Worm (Caenorhabditis elegans) whole organism, midembryonic: ENCODE measurements around the gene K09A9.6.

Experiments
- T22C8.4 ChIP-seq: fragments of 200-800 bp; sonication (Bioruptor generic); IDR thresholded peaks from 2 replicates; pipeline ENCODE4 v1.3.6; 2022; ENCODE audit warnings: missing genetic modification characterization, missing compliant biosample characterization
- cog-1 ChIP-seq: sonication (generic microtip); optimal IDR thresholded peaks from 2 replicates; lab custom pipeline; 2016; ENCODE audit warnings: missing genetic modification characterization, missing compliant biosample characterization
- flt-1 ChIP-seq: fragments of 200-800 bp; sonication (Bioruptor generic); IDR thresholded peaks from 2 replicates; pipeline ENCODE4 v1.3.6; 2022; ENCODE audit warnings: missing genetic modification characterization, missing compliant biosample characterization
- klf-2 ChIP-seq: fragments of 200-800 bp; sonication (Bioruptor generic); conservative IDR thresholded peaks from 2 replicates; pipeline ENCODE4 v1.3.6; 2022; ENCODE audit warnings: missing genetic modification reagents, missing genetic modification characterization, missing compliant biosample characterization
- med-1 ChIP-seq: sonication (generic microtip); optimal IDR thresholded peaks from 2 replicates; lab custom pipeline; 2017; ENCODE audit warnings: missing genetic modification characterization, mild to moderate bottlenecking, missing compliant biosample characterization, antibody characterized with exemption, missing genetic modification reagents; ENCODE audit not compliant: insufficient read depth
- ref-1 ChIP-seq: fragments of 200-800 bp; sonication (Bioruptor generic); conservative IDR thresholded peaks from 2 replicates; pipeline ENCODE4 v1.3.6; 2022; ENCODE audit warnings: missing genetic modification reagents, missing genetic modification characterization, missing compliant biosample characterization
- tab-1 ChIP-seq: fragments of 200-800 bp; sonication (Bioruptor generic); IDR thresholded peaks from 2 replicates; pipeline ENCODE4 v1.3.6; 2022; ENCODE audit warnings: missing genetic modification characterization, missing compliant biosample characterization
- ztf-23 ChIP-seq: fragments of 200-800 bp; sonication (Bioruptor generic); IDR thresholded peaks from 2 replicates; pipeline ENCODE4 v1.3.6; 2022; ENCODE audit warnings: missing genetic modification reagents, missing genetic modification characterization, missing compliant biosample characterization
- ztf-29 ChIP-seq: fragments of 200-800 bp; sonication (Bioruptor generic); IDR thresholded peaks from 2 replicates; pipeline ENCODE4 v1.3.6; 2022; ENCODE audit warnings: missing genetic modification reagents, missing genetic modification characterization, missing compliant biosample characterization

The K09A9.6 gene

DNA sequence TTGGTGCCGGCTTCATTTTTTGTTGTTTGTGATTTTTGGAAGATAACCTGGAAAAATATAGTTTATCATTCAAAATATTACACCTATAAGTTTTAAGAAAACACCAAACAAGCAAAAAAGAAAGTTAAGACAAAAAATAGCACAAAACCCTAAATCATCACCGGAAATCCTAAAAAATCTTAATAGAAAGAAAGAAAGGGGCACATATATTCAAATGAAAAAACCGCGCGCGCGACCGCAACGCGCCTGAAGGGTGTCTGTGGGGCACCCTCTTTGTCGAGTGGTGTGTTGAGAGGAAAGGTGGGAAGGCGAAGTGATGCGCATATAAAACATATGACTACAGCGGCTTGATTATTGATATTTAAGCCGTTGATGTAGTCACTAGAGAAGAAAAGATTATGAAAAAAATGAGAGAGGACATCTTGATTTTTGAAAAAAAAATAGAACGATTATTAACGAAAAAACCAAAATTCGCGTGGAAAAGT lies 36.7 kb downstream of the K09A9.6 start, which contains the start of gene K09E9.3:
Gene K09E9.3 (minus strand): TSS at position 51 of the 485 bp plus-strand sequence.
- no peak for TF ChIP-seq klf-2
- TF ChIP-seq flt-1 (GFP tag; lab: Robert Waterston, UW): peak; percentile 34; the same call in 1 of the 2 replicates
- TF ChIP-seq ztf-29 (GFP tag; lab: Robert Waterston, UW): no peak
- TF ChIP-seq cog-1: no peak
- 0 out of 2 replicates have a peak, but pooled peaks have one; percentile 23 for TF ChIP-seq ztf-23
- no peak for TF ChIP-seq ref-1
- TF ChIP-seq tab-1 (GFP tag; lab: Robert Waterston, UW): no peak

DNA sequence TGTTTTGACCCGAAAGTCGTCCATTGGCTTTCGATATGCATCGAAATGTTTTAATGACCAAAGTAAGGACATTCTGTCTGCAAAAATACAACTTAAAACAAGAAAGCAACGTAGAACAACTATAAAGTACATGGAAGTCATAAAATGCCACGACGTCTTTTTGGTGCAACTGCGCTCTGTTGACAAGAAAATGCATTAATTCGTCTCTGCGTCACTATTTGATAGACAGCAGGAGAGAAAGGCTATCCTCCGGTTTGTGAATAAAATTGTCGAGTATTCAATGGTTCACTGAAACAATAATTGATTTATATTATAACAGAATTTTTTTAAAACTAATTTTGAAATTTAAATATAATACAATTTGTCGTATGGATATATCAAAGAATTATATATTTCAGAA lies 39.4 kb downstream of the K09A9.6 start, which contains the start of gene ergi-3:
Gene ergi-3 (minus strand): TSS at position 311 of the 400 bp plus-strand sequence.
- TF ChIP-seq cog-1 (peak; percentile 53), ref-1 (no peak), ztf-29 (GFP tag; lab: Robert Waterston, UW) (no peak)

DNA sequence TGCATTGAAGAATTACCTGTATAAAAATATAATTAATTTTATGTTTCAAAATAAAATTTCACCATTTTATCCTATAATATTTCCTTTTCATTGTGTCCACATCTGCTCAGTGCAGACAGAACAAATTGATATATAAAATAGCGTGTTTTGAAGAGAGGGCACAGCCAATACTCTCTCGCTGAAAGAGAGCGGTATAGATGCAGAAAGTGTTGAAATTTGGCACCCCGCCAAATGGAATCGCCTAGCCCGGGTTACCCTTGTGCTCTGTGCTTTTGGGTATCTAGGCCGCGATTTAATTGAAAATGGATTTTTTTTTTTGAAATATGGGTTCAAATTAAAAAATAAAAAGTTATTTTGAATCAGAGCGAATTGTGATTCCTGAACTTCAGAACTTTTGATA lies 40.1 kb downstream of the K09A9.6 start:
- TF ChIP-seq klf-2: no peak
- no peak for TF ChIP-seq med-1 (GFP tag; lab: Kevin White, UChicago)
- TF ChIP-seq flt-1 (GFP tag; lab: Robert Waterston, UW): no peak
- no peak for TF ChIP-seq ztf-29 (GFP tag; lab: Robert Waterston, UW)
- TF ChIP-seq T22C8.4 (GFP tag; lab: Robert Waterston, UW): no peak
- no peak for TF ChIP-seq cog-1
- TF ChIP-seq ref-1: no peak
- no peak for TF ChIP-seq ztf-23
- no peak for TF ChIP-seq tab-1 (GFP tag; lab: Robert Waterston, UW)

DNA sequence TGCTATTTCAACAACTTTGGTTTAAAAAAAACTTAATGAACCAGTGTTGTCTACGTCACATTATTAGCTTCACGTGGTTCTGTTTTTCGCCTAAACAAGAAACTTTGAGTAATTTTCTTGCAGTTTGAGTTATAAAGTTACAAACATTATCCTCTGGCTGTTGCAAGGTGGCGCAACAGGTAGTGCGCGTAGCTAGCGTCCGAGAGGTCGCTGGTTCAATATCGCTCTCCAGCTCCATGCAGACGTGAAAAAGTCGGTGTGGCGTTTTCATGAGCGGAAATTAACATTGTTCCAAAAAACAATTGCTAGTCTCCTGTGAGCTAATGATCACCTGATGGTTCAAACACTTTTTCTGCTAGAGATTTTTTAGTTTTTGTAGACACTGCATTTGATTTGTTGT lies 42.2 kb downstream of the K09A9.6 start:
- TF ChIP-seq ztf-23 (no peak), tab-1 (GFP tag; lab: Robert Waterston, UW) (peak; percentile 46; the same call in 1 of the 2 replicates), flt-1 (GFP tag; lab: Robert Waterston, UW) (peak; percentile 75), ref-1 (0 out of 2 replicates have a peak, but pooled peaks have one; percentile 30), med-1 (GFP tag; lab: Kevin White, UChicago) (no peak), klf-2 (no peak), ztf-29 (GFP tag; lab: Robert Waterston, UW) (no peak; the same call in 1 of the 2 replicates)

DNA sequence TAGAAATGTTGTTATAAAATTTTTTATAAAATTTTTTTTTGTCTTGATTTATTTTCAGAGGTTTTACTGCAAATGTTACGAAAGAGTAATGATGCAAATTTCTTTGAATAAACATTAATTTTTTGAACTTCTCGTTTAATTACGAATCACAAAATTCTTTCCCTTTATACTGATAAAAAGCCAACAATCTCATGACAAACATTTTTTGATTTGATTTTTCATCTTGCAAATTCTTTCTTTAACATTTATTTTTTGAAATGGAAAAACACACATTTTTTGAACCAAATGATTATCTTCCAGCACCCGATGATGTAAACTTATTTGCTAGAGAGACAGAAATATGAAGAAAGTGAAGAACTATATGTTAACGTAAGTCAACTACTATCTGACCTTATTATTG lies 43.2 kb downstream of the K09A9.6 start, which contains the start of gene K09E9.1:
Gene K09E9.1 (plus strand): TSS at position 301 of the 400 bp plus-strand sequence.
- TF ChIP-seq T22C8.4 (GFP tag; lab: Robert Waterston, UW) (no peak), ztf-23 (no peak), flt-1 (GFP tag; lab: Robert Waterston, UW) (no peak), ztf-29 (GFP tag; lab: Robert Waterston, UW) (no peak), klf-2 (no peak), cog-1 (no peak), tab-1 (GFP tag; lab: Robert Waterston, UW) (no peak), med-1 (GFP tag; lab: Kevin White, UChicago) (no peak), ref-1 (no peak)

DNA sequence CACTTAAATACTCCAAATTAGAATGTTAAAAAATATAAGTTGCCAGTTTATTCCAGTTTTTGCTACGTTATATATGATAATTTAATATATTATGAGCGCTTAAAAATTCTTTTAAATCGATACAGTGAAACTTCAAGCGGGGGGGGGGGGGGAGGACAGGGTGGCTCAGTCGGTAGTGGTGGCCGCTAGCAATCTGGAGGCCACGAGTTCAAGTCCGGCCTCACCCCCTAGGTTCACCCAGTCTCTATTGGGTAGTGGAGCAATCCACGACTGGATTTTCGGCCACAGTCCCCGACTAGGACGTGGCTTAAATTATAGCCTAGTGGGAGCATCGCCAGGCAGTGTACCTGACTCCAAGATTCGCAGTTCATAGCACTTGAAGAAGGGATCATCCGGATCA lies 44.0 kb downstream of the K09A9.6 start:
- TF ChIP-seq med-1 (GFP tag; lab: Kevin White, UChicago) (no peak), ztf-23 (no peak), T22C8.4 (GFP tag; lab: Robert Waterston, UW) (no peak), klf-2 (no peak), ztf-29 (GFP tag; lab: Robert Waterston, UW) (no peak), flt-1 (GFP tag; lab: Robert Waterston, UW) (no peak), ref-1 (no peak), cog-1 (no peak), tab-1 (GFP tag; lab: Robert Waterston, UW) (no peak)

DNA sequence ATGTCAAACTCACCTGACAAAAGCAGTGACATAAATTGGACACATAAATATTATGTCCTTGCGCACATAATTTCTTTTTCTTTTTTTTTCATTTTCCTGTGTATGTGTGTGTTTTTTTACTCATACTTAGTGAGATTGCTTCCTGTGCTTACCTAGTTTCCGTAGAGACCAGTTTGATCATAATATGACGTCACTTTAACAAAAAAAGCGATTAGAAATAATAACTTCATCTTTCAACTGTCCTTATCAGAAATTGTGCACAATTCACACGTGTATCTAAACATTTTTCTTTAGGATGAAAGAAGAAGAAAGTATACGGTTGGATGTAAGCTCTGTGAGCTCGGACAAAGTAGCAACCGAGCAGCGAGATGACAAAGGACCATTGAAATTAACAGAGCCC lies 45.0 kb downstream of the K09A9.6 start:
- TF ChIP-seq cog-1 (no peak), T22C8.4 (GFP tag; lab: Robert Waterston, UW) (no peak), tab-1 (GFP tag; lab: Robert Waterston, UW) (no peak), klf-2 (no peak), med-1 (GFP tag; lab: Kevin White, UChicago) (no peak), flt-1 (GFP tag; lab: Robert Waterston, UW) (no peak), ztf-29 (GFP tag; lab: Robert Waterston, UW) (no peak), ref-1 (no peak), ztf-23 (no peak)

DNA sequence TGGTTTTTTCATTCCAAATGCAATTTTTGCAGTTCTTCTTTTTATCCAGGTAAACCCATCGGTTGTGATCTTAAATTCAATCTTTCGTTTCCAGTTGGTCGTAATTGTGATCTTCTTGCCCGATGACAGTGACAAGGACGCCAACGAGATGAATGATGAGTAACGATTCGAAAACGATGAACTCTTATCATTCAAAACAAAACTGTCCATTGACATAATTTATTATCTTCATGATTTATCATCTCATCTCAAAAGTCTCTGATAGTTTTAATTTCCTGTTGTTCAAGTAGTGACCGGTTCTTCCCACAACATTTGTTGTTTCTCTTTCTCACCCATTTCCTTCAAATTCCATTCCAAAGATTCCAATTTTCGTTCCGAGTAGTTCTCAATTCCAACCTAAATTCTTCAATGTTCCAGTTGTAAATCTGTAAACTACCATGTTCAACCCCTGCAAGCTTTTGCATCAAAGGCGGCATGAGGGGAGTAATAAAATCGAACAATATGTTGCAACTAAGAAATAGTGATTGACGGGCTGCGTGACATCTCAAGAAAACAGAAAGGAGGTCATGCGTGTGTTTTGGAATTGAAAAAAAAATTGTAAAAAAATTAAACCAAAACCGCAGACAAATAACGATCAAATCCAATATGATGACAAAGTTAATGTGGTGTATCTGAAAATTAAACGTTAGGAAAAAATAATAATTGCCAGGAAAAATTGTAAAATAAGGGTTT lies 49.2 kb downstream of the K09A9.6 start:
- TF ChIP-seq flt-1 (GFP tag; lab: Robert Waterston, UW) (no peak), T22C8.4 (GFP tag; lab: Robert Waterston, UW) (no peak)

DNA sequence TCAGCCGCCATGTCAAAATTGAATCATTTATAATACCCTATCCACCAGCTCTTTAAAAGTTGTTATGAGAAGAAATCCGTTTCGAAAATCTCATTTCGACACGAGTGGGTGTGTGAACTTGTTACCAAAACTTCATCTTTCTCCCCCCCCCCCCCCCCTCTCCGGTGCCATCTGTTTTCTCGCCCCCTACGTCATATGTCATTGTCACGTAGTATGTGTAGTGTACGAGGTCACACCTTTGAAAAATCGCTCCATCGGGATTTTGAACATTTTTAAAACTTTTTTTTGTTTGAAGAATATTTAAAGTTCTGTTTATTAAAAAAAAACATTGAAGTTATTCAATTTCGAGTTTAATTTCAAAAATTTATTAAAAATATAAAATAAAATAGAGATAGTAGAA lies 50.8 kb downstream of the K09A9.6 start:
- no peak for TF ChIP-seq flt-1 (GFP tag; lab: Robert Waterston, UW)
- no peak for TF ChIP-seq ztf-29 (GFP tag; lab: Robert Waterston, UW)
- TF ChIP-seq tab-1 (GFP tag; lab: Robert Waterston, UW): no peak
- TF ChIP-seq klf-2: no peak
- no peak for TF ChIP-seq T22C8.4 (GFP tag; lab: Robert Waterston, UW)
- no peak for TF ChIP-seq ref-1
- no peak for TF ChIP-seq cog-1
- TF ChIP-seq ztf-23: no peak
- TF ChIP-seq med-1 (GFP tag; lab: Kevin White, UChicago): no peak

DNA sequence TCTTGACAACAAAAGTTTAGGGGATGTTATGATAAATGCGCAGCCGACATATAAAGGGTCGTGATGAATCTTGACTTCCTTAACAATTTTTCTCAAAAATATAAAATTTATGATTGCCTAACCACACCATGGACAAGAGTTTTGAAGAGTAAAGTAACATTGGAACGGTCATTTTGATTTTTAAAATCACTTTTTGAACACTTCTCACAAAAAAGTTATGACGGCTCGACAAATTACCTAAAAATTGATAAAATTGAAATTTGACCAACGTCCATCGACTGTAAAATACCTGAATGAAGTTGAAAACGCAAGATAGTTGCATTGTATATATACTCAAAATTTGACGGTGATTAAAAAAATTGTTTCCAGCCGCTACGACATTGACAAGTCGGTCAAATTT lies 51.9 kb downstream of the K09A9.6 start:
- TF ChIP-seq med-1 (GFP tag; lab: Kevin White, UChicago): no peak
- TF ChIP-seq cog-1: no peak
- TF ChIP-seq T22C8.4 (GFP tag; lab: Robert Waterston, UW): no peak
- no peak for TF ChIP-seq tab-1 (GFP tag; lab: Robert Waterston, UW)
- TF ChIP-seq klf-2: no peak
- TF ChIP-seq ref-1: no peak
- TF ChIP-seq ztf-23: no peak
- TF ChIP-seq ztf-29 (GFP tag; lab: Robert Waterston, UW): no peak
- TF ChIP-seq flt-1 (GFP tag; lab: Robert Waterston, UW): no peak
